Fruit fly (Drosophila melanogaster) whole organism, embryonic: Measurements from ENCODE around the gene CG31245.

Source experiments
- Antp ChIP-seq: fragments of 200-800 bp; sonication (Bioruptor generic); optimal IDR thresholded peaks from 3 replicates; lab custom pipeline; 2016; ENCODE audit warnings: missing biosample characterization, missing genetic modification characterization
- CG10321 ChIP-seq: fragments of 200-800 bp; sonication (Bioruptor generic); IDR thresholded peaks from 2 replicates; pipeline ENCODE4 v1.3.6; 2022; ENCODE audit warnings: missing biosample characterization, missing genetic modification characterization
- CG11398 ChIP-seq: fragments of 200-800 bp; sonication (Bioruptor generic); optimal IDR thresholded peaks from 2 replicates; lab custom pipeline; 2016; ENCODE audit warnings: missing biosample characterization, missing genetic modification characterization
- CG1233 ChIP-seq: fragments of 200-800 bp; sonication (Bioruptor generic); optimal IDR thresholded peaks from 4 replicates; lab custom pipeline; 2018; ENCODE audit warnings: missing biosample characterization, mild to moderate bottlenecking, missing genetic modification characterization
- CG14860 ChIP-seq: fragments of 200-800 bp; sonication (Bioruptor generic); IDR thresholded peaks from 3 replicates; pipeline ENCODE4 v1.3.6; 2022; ENCODE audit warnings: missing biosample characterization, missing genetic modification characterization; ENCODE audit not compliant: partially characterized antibody
- CG15601 ChIP-seq: fragments of 200-800 bp; sonication (Bioruptor generic); optimal IDR thresholded peaks from 3 replicates; lab custom pipeline; 2019; ENCODE audit warnings: missing biosample characterization, mild to moderate bottlenecking, missing genetic modification characterization, moderate library complexity
- CG1647 ChIP-seq: fragments of 200-800 bp; sonication (Bioruptor generic); optimal IDR thresholded peaks from 3 replicates; lab custom pipeline; 2016; ENCODE audit warnings: missing biosample characterization, missing genetic modification characterization
- CG17385 ChIP-seq: fragments of 200-800 bp; sonication (Bioruptor generic); optimal IDR thresholded peaks from 3 replicates; lab custom pipeline; 2018; ENCODE audit warnings: missing biosample characterization, mild to moderate bottlenecking, missing genetic modification characterization
- CG17568 ChIP-seq: fragments of 200-800 bp; sonication (Bioruptor generic); optimal IDR thresholded peaks from 2 replicates; lab custom pipeline; 2018; ENCODE audit warnings: missing biosample characterization, mild to moderate bottlenecking, missing genetic modification characterization, moderate library complexity
- CG2116 ChIP-seq: fragments of 200-800 bp; sonication (Bioruptor generic); optimal IDR thresholded peaks from 3 replicates; lab custom pipeline; 2018; ENCODE audit warnings: missing biosample characterization, mild to moderate bottlenecking, missing genetic modification characterization
- CG2712 ChIP-seq: fragments of 200-800 bp; optimal IDR thresholded peaks from 3 replicates; lab custom pipeline; 2019; ENCODE audit warnings: missing biosample characterization, mild to moderate bottlenecking, missing genetic modification characterization, moderate library complexity
- CG30403 ChIP-seq: fragments of 200-800 bp; sonication (Bioruptor generic); optimal IDR thresholded peaks from 3 replicates; lab custom pipeline; 2016; ENCODE audit warnings: missing biosample characterization, missing genetic modification characterization
- CG3163 ChIP-seq: fragments of 200-800 bp; sonication (Bioruptor generic); optimal IDR thresholded peaks from 3 replicates; lab custom pipeline; 2016; ENCODE audit warnings: missing biosample characterization, missing genetic modification characterization
- CG33213 ChIP-seq: fragments of 200-800 bp; sonication (Bioruptor generic); optimal IDR thresholded peaks from 3 replicates; lab custom pipeline; 2016; ENCODE audit warnings: missing biosample characterization, missing genetic modification characterization
- CG33557 ChIP-seq: fragments of 200-800 bp; sonication (Bioruptor generic); optimal IDR thresholded peaks from 2 replicates; lab custom pipeline; 2019; ENCODE audit warnings: missing biosample characterization, mild to moderate bottlenecking, missing genetic modification characterization, moderate library complexity
- CG3726 ChIP-seq: fragments of 200-800 bp; sonication (Bioruptor generic); IDR thresholded peaks from 3 replicates; pipeline ENCODE4, ENCODE4 v1.3.6; 2022; ENCODE audit warnings: missing biosample characterization, missing genetic modification characterization
- CG3838 ChIP-seq: fragments of 200-800 bp; sonication (Bioruptor generic); optimal IDR thresholded peaks from 3 replicates; lab custom pipeline; 2016; ENCODE audit warnings: missing biosample characterization, missing genetic modification characterization
- CG5180 ChIP-seq: fragments of 200-800 bp; sonication (Bioruptor generic); optimal IDR thresholded peaks from 3 replicates; lab custom pipeline; 2017; ENCODE audit warnings: missing biosample characterization, missing genetic modification characterization, mild to moderate bottlenecking, moderate library complexity, missing genetic modification reagents
- CG6272 ChIP-seq: fragments of 200-800 bp; sonication (Bioruptor generic); IDR thresholded peaks from 2 replicates; pipeline ENCODE4 v1.3.6; 2022; ENCODE audit warnings: missing biosample characterization, missing genetic modification characterization
- CG8359 ChIP-seq: fragments of 200-800 bp; sonication (Bioruptor generic); optimal IDR thresholded peaks from 2 replicates; lab custom pipeline; 2017; ENCODE audit warnings: missing biosample characterization, mild to moderate bottlenecking, missing genetic modification characterization, borderline replicate concordance
- CG9437 ChIP-seq: fragments of 200-800 bp; sonication (Bioruptor generic); optimal IDR thresholded peaks from 2 replicates; lab custom pipeline; 2018; ENCODE audit warnings: missing biosample characterization, mild to moderate bottlenecking, missing genetic modification characterization
- CG9609 ChIP-seq: fragments of 200-800 bp; sonication (Bioruptor generic); optimal IDR thresholded peaks from 3 replicates; lab custom pipeline; 2016; ENCODE audit warnings: missing biosample characterization, missing genetic modification characterization
- Chrac-16 ChIP-seq: fragments of 200-800 bp; sonication (Bioruptor generic); optimal IDR thresholded peaks from 3 replicates; lab custom pipeline; 2016; ENCODE audit warnings: missing biosample characterization, missing genetic modification characterization
- Dfd ChIP-seq, 2 experiments: fragments of >200 bp; optimal IDR thresholded peaks; 2 replicates each; lab custom pipeline; 2017; ENCODE audit warnings: missing biosample characterization in 2 of 2, missing genetic modification characterization in 2 of 2
- Dref ChIP-seq: fragments of 200-800 bp; sonication (Bioruptor generic); IDR thresholded peaks from 2 replicates; pipeline ENCODE4 v1.3.6; 2022; ENCODE audit warnings: missing biosample characterization, missing genetic modification characterization
- Hand ChIP-seq: fragments of 200-800 bp; sonication (Bioruptor generic); optimal IDR thresholded peaks from 2 replicates; lab custom pipeline; 2017; ENCODE audit warnings: mild to moderate bottlenecking, missing biosample characterization, missing genetic modification reagents, missing genetic modification characterization
- Mes4 ChIP-seq: fragments of 200-800 bp; sonication (Bioruptor generic); optimal IDR thresholded peaks from 2 replicates; lab custom pipeline; 2016; ENCODE audit warnings: missing biosample characterization, missing genetic modification characterization
- TFAM ChIP-seq: fragments of 200-800 bp; sonication (Bioruptor generic); optimal IDR thresholded peaks from 2 replicates; lab custom pipeline; 2017; ENCODE audit warnings: missing biosample characterization, missing genetic modification characterization, inconsistent platforms
- Trl ChIP-seq, 3 experiments: fragments of >200 bp in 2 of 3; fragments of 200-800 bp in 1 of 3; sonication (Bioruptor generic) in 1 of 3; optimal IDR thresholded peaks; 2 replicates in 1 of 3; 3 replicates in 2 of 3; lab custom pipeline; 2016 to 2017; ENCODE audit warnings: missing biosample characterization in 1 of 3, missing genetic modification characterization in 1 of 3
- Xrp1 ChIP-seq: fragments of 200-800 bp; sonication (Bioruptor generic); IDR thresholded peaks from 2 replicates; pipeline ENCODE4 v1.3.6; 2022; ENCODE audit warnings: missing biosample characterization, missing genetic modification characterization
- ac ChIP-seq: fragments of 200-800 bp; sonication (Bioruptor generic); optimal IDR thresholded peaks from 3 replicates; lab custom pipeline; 2017; ENCODE audit warnings: missing biosample characterization, mild to moderate bottlenecking, missing genetic modification characterization
- ase ChIP-seq: fragments of 200-800 bp; sonication (Bioruptor generic); IDR thresholded peaks from 3 replicates; pipeline ENCODE4 v1.3.6; 2022; ENCODE audit warnings: missing biosample characterization, missing genetic modification characterization
- az2 ChIP-seq: fragments of 200-800 bp; sonication (Bioruptor generic); optimal IDR thresholded peaks from 3 replicates; lab custom pipeline; 2016; ENCODE audit warnings: missing biosample characterization, missing genetic modification characterization
- bbx ChIP-seq: fragments of 200-800 bp; sonication (Bioruptor generic); IDR thresholded peaks from 2 replicates; pipeline ENCODE4 v1.3.6; 2022; ENCODE audit warnings: missing biosample characterization, missing genetic modification characterization; ENCODE audit not compliant: partially characterized antibody
- bsh ChIP-seq, 2 experiments: fragments of 200-800 bp; sonication (Bioruptor generic); optimal IDR thresholded peaks; 2 replicates each; lab custom pipeline; 2017 to 2018; ENCODE audit warnings: mild to moderate bottlenecking in 2 of 2, missing biosample characterization in 2 of 2, missing genetic modification characterization in 2 of 2, moderate library complexity in 1 of 2
- danr ChIP-seq: fragments of 200-800 bp; sonication (Bioruptor generic); IDR thresholded peaks from 2 replicates; pipeline ENCODE4 v1.3.6; 2022; ENCODE audit warnings: missing biosample characterization, missing genetic modification characterization
- dmrt11E ChIP-seq: fragments of 200-800 bp; sonication (Bioruptor generic); optimal IDR thresholded peaks from 3 replicates; lab custom pipeline; 2018; ENCODE audit warnings: missing biosample characterization, mild to moderate bottlenecking, missing genetic modification characterization, moderate library complexity
- gcm ChIP-seq: fragments of 200-800 bp; sonication (Bioruptor generic); optimal IDR thresholded peaks from 2 replicates; lab custom pipeline; 2019; ENCODE audit warnings: missing biosample characterization, mild to moderate bottlenecking, missing genetic modification characterization, moderate library complexity
- gro ChIP-seq: fragments of 200-800 bp; sonication (Bioruptor generic); optimal IDR thresholded peaks from 2 replicates; lab custom pipeline; 2016; ENCODE audit warnings: missing biosample characterization, missing genetic modification characterization
- gt ChIP-seq: fragments of 200-800 bp; sonication (Bioruptor generic); IDR thresholded peaks from 2 replicates; pipeline ENCODE4 v1.3.6; 2022; ENCODE audit warnings: missing biosample characterization, missing genetic modification characterization
- ham ChIP-seq: fragments of 200-800 bp; sonication (Bioruptor generic); IDR thresholded peaks from 2 replicates; pipeline ENCODE4 v1.3.6; 2022; ENCODE audit warnings: missing biosample characterization, missing genetic modification characterization
- her ChIP-seq: fragments of 200-800 bp; sonication (Bioruptor generic); optimal IDR thresholded peaks from 2 replicates; lab custom pipeline; 2016; ENCODE audit warnings: missing biosample characterization, missing genetic modification characterization
- nerfin-1 ChIP-seq: fragments of 200-800 bp; sonication (Bioruptor generic); optimal IDR thresholded peaks from 3 replicates; lab custom pipeline; 2019; ENCODE audit warnings: missing biosample characterization, mild to moderate bottlenecking, missing genetic modification characterization, moderate library complexity
- org-1 ChIP-seq: fragments of 200-800 bp; sonication (Bioruptor generic); optimal IDR thresholded peaks from 2 replicates; lab custom pipeline; 2017; ENCODE audit warnings: missing biosample characterization, missing genetic modification characterization
- phol ChIP-seq: fragments of 200-800 bp; sonication (Bioruptor generic); optimal IDR thresholded peaks from 3 replicates; lab custom pipeline; 2018; ENCODE audit warnings: missing biosample characterization, mild to moderate bottlenecking, missing genetic modification characterization, moderate library complexity
- pnt ChIP-seq: fragments of 200-800 bp; sonication (Bioruptor generic); optimal IDR thresholded peaks from 3 replicates; lab custom pipeline; 2016; ENCODE audit warnings: missing biosample characterization, missing genetic modification characterization
- pros ChIP-seq: fragments of 200-800 bp; sonication (Bioruptor generic); optimal IDR thresholded peaks from 3 replicates; lab custom pipeline; 2019; ENCODE audit warnings: missing biosample characterization, mild to moderate bottlenecking, missing genetic modification characterization, moderate library complexity
- row ChIP-seq: fragments of 200-800 bp; sonication (Bioruptor generic); IDR thresholded peaks from 3 replicates; pipeline ENCODE4 v1.3.6; 2022; ENCODE audit warnings: missing biosample characterization, missing genetic modification characterization
- shn ChIP-seq: fragments of 200-800 bp; sonication (Bioruptor generic); optimal IDR thresholded peaks from 3 replicates; lab custom pipeline; 2016; ENCODE audit warnings: missing biosample characterization, missing genetic modification characterization
- slou ChIP-seq: fragments of 200-800 bp; sonication (Bioruptor generic); optimal IDR thresholded peaks from 3 replicates; lab custom pipeline; 2016; ENCODE audit warnings: missing biosample characterization, missing genetic modification characterization
- vnd ChIP-seq: fragments of 200-800 bp; sonication (Bioruptor generic); IDR thresholded peaks from 3 replicates; pipeline ENCODE4 v1.3.6; 2022; ENCODE audit warnings: missing biosample characterization, missing genetic modification characterization; ENCODE audit not compliant: partially characterized antibody

The CG31245 gene

dm6 chr3R:19339205-19339724, 37.8 kb downstream of the CG31245 start (continued):
- TF ChIP-seq CG15601 (tag; lab: Kevin White, UChicago) = no peak
- no peak for TF ChIP-seq danr (GFP tag; lab: Robert Waterston, UW)
- TF ChIP-seq CG9609 (GFP tag; lab: Kevin White, UChicago) = no peak
- TF ChIP-seq CG10321 (GFP tag; lab: Robert Waterston, UW) = no peak
- no peak for TF ChIP-seq Dref (GFP tag; lab: Robert Waterston, UW)
- TF ChIP-seq CG2712 (tag; lab: Kevin White, UChicago) = peak; percentile 64
- peak; percentile 59; the same call in 1 of the 2 replicates for TF ChIP-seq Xrp1 (GFP tag; lab: Robert Waterston, UW)
- TF ChIP-seq CG33557 (GFP tag; lab: Kevin White, UChicago) = peak; percentile 11
- TF ChIP-seq bbx = no peak
- TF ChIP-seq ham (GFP tag; lab: Robert Waterston, UW) = no peak
- TF ChIP-seq CG8359 = no peak
- peak; percentile 30 for TF ChIP-seq CG1233 (GFP tag; lab: Kevin White, UChicago)
- no peak for TF ChIP-seq gt (GFP tag; lab: Robert Waterston, UW)
- TF ChIP-seq dmrt11E (tag; lab: Kevin White, UChicago) = peak; percentile 78
- no peak for TF ChIP-seq ase (GFP tag; lab: Robert Waterston, UW)
- no peak for TF ChIP-seq Antp (GFP tag; lab: Kevin White, UChicago)
- TF ChIP-seq CG5180 = no peak
- no peak for TF ChIP-seq Trl (optimal IDR thresholded peaks at IDR 0.05; lab: Kevin White, UChicago)
- TF ChIP-seq Trl (GFP tag; optimal IDR thresholded peaks at IDR 0.05; lab: Kevin White, UChicago) = no peak
- TF ChIP-seq CG2116 (GFP tag; lab: Kevin White, UChicago) = no peak
- TF ChIP-seq CG33213 (GFP tag; lab: Kevin White, UChicago) = no peak
- TF ChIP-seq CG3838 (GFP tag; lab: Kevin White, UChicago) = no peak
- no peak for TF ChIP-seq shn (GFP tag; lab: Kevin White, UChicago)
- TF ChIP-seq CG30403 (GFP tag; lab: Kevin White, UChicago) = peak; percentile 3
- peak; percentile 56 for TF ChIP-seq phol (tag; lab: Kevin White, UChicago)
- no peak for TF ChIP-seq CG11398 (GFP tag; lab: Kevin White, UChicago)
- TF ChIP-seq CG6272 (GFP tag; lab: Robert Waterston, UW) = no peak
- no peak for TF ChIP-seq CG9437 (GFP tag; lab: Kevin White, UChicago)
- no peak for TF ChIP-seq CG1647 (GFP tag; lab: Kevin White, UChicago)
- TF ChIP-seq CG17568 (GFP tag; lab: Kevin White, UChicago) = no peak
- TF ChIP-seq her (GFP tag; lab: Kevin White, UChicago) = no peak
- no peak for TF ChIP-seq nerfin-1 (tag; lab: Kevin White, UChicago)
- no peak for TF ChIP-seq slou (GFP tag; lab: Kevin White, UChicago)
- no peak for TF ChIP-seq vnd (GFP tag; lab: Robert Waterston, UW)
- TF ChIP-seq Hand (GFP tag; lab: Kevin White, UChicago) = no peak
- no peak for TF ChIP-seq CG14860
- no peak for TF ChIP-seq Mes4
- TF ChIP-seq pnt = no peak
- TF ChIP-seq CG3163 (GFP tag; lab: Kevin White, UChicago) = no peak
- no peak for TF ChIP-seq az2 (GFP tag; lab: Kevin White, UChicago)
- no peak for TF ChIP-seq pros (GFP tag; lab: Kevin White, UChicago)
- no peak for TF ChIP-seq Dfd (GFP tag; optimal IDR thresholded peaks at IDR 0.05; lab: Kevin White, UChicago)
- TF ChIP-seq ac (GFP tag; lab: Kevin White, UChicago) = peak; percentile 87
- TF ChIP-seq CG17385 (GFP tag; lab: Kevin White, UChicago) = no peak
- no peak for TF ChIP-seq gcm (GFP tag; lab: Kevin White, UChicago)
- TF ChIP-seq gro (GFP tag; lab: Kevin White, UChicago) = no peak
- no peak for TF ChIP-seq TFAM (GFP tag; lab: Kevin White, UChicago)
- no peak for TF ChIP-seq bsh (GFP tag; optimal IDR thresholded peaks at IDR 0.05; lab: Kevin White, UChicago)
- TF ChIP-seq org-1 = no peak
- no peak for TF ChIP-seq CG3726
- peak; percentile 46 for TF ChIP-seq Chrac-16 (GFP tag; lab: Kevin White, UChicago)
- no peak; the same call in 2 of the 3 replicates for TF ChIP-seq row (GFP tag; lab: Robert Waterston, UW)
